Worm (Caenorhabditis elegans): ENCODE data around the gene oma-1.

The oma-1 gene

ce11 chrIV:8852194-8852593, 36.6 kb upstream of the oma-1 start, which contains the start of gene alp-1:
TSS of gene alp-1 (plus strand) at chrIV:8852494.
- TF ChIP-seq hnd-1 (tag; optimal IDR thresholded peaks at IDR 0.05) (no peak), ceh-13 (GFP tag; optimal IDR thresholded peaks at IDR 0.05) (no peak), scrt-1 (GFP tag; IDR thresholded peaks at IDR 0.05) (no peak), hmg-4 (GFP tag; optimal IDR thresholded peaks at IDR 0.05) (no peak), ets-7 (tag; optimal IDR thresholded peaks at IDR 0.05) (no peak), flt-1 (GFP tag; IDR thresholded peaks at IDR 0.05) (no peak), hmbx-1 (tag; optimal IDR thresholded peaks at IDR 0.05) (no peak), tbx-37 (GFP tag; conservative IDR thresholded peaks at IDR 0.05) (no peak), ama-1 (optimal IDR thresholded peaks at IDR 0.05) (no peak), tra-4 (tag; optimal IDR thresholded peaks at IDR 0.05) (no peak), sea-1 (GFP tag; conservative IDR thresholded peaks at IDR 0.05) (no peak), aly-1 (tag; optimal IDR thresholded peaks at IDR 0.05) (no peak), pes-1 (GFP tag; IDR thresholded peaks at IDR 0.05) (no peak), ceh-36 (tag; optimal IDR thresholded peaks at IDR 0.05) (no peak), B0310.2 (tag; optimal IDR thresholded peaks at IDR 0.05) (no peak), F13C5.2 (tag; optimal IDR thresholded peaks at IDR 0.05) (no peak), tbx-11 (GFP tag; IDR thresholded peaks at IDR 0.05) (no peak)

ce11 chrIV:8853301-8853700, 35.5 kb upstream of the oma-1 start:
- TF ChIP-seq B0310.2 (tag; optimal IDR thresholded peaks at IDR 0.05) (no peak), ets-7 (tag; optimal IDR thresholded peaks at IDR 0.05) (no peak), tbx-37 (GFP tag; conservative IDR thresholded peaks at IDR 0.05) (no peak), tbx-11 (GFP tag; IDR thresholded peaks at IDR 0.05) (no peak), ceh-36 (tag; optimal IDR thresholded peaks at IDR 0.05) (no peak), hmbx-1 (tag; optimal IDR thresholded peaks at IDR 0.05) (no peak), scrt-1 (GFP tag; IDR thresholded peaks at IDR 0.05) (no peak), pes-1 (GFP tag; IDR thresholded peaks at IDR 0.05) (no peak), ceh-13 (GFP tag; optimal IDR thresholded peaks at IDR 0.05) (no peak), hnd-1 (tag; optimal IDR thresholded peaks at IDR 0.05) (no peak), sea-1 (GFP tag; conservative IDR thresholded peaks at IDR 0.05) (no peak)

- TF ChIP-seq sea-1 (GFP tag; conservative IDR thresholded peaks at IDR 0.05), result no peak
- no peak for TF ChIP-seq ama-1 (optimal IDR thresholded peaks at IDR 0.05)
- no peak for TF ChIP-seq pes-1 (GFP tag; IDR thresholded peaks at IDR 0.05)
Observed at ce11 chrIV:8855963-8856362, 32.8 kb upstream of the oma-1 start, which contains the start of gene T11B7.5. TSS of gene T11B7.5 (minus strand) at chrIV:8856063.

- no peak for TF ChIP-seq B0310.2 (tag; optimal IDR thresholded peaks at IDR 0.05)
- no peak for TF ChIP-seq sea-1 (GFP tag; conservative IDR thresholded peaks at IDR 0.05)
- TF ChIP-seq scrt-1 (GFP tag; IDR thresholded peaks at IDR 0.05), result no peak
- TF ChIP-seq tbx-11 (GFP tag; IDR thresholded peaks at IDR 0.05), result no peak
- no peak for TF ChIP-seq hmg-4 (GFP tag; optimal IDR thresholded peaks at IDR 0.05)
- TF ChIP-seq ama-1 (optimal IDR thresholded peaks at IDR 0.05), result no peak
- TF ChIP-seq ceh-36 (tag; optimal IDR thresholded peaks at IDR 0.05), result no peak
Observed at ce11 chrIV:8864672-8865071, 24.1 kb upstream of the oma-1 start.

ce11 chrIV:8865343-8865742, 23.4 kb upstream of the oma-1 start, which contains the start of gene C09G9.1:
TSS of gene C09G9.1 (minus strand) at chrIV:8865485.
- no peak for TF ChIP-seq F13C5.2 (tag; optimal IDR thresholded peaks at IDR 0.05)
- TF ChIP-seq hmbx-1 (tag; optimal IDR thresholded peaks at IDR 0.05), result no peak
- TF ChIP-seq aly-1 (tag; optimal IDR thresholded peaks at IDR 0.05), result no peak
- TF ChIP-seq scrt-1 (GFP tag; IDR thresholded peaks at IDR 0.05), result no peak
- no peak for TF ChIP-seq B0310.2 (tag; optimal IDR thresholded peaks at IDR 0.05)
- no peak for TF ChIP-seq flt-1 (GFP tag; IDR thresholded peaks at IDR 0.05)
- no peak for TF ChIP-seq ceh-13 (GFP tag; optimal IDR thresholded peaks at IDR 0.05)
- TF ChIP-seq tbx-37 (GFP tag; conservative IDR thresholded peaks at IDR 0.05), result no peak
- no peak for TF ChIP-seq tbx-11 (GFP tag; IDR thresholded peaks at IDR 0.05)

ce11 chrIV:8866092-8866491, 22.7 kb upstream of the oma-1 start:
- TF ChIP-seq B0310.2 (tag; optimal IDR thresholded peaks at IDR 0.05) (no peak), hmbx-1 (tag; optimal IDR thresholded peaks at IDR 0.05) (no peak), scrt-1 (GFP tag; IDR thresholded peaks at IDR 0.05) (no peak), hmg-4 (GFP tag; optimal IDR thresholded peaks at IDR 0.05) (peak; percentile 30)

ce11 chrIV:8867562-8867961, 21.2 kb upstream of the oma-1 start:
- TF ChIP-seq tbx-11 (GFP tag; IDR thresholded peaks at IDR 0.05), result no peak
- no peak for TF ChIP-seq B0310.2 (tag; optimal IDR thresholded peaks at IDR 0.05)
- no peak for TF ChIP-seq flt-1 (GFP tag; IDR thresholded peaks at IDR 0.05)
- no peak for TF ChIP-seq hmg-4 (GFP tag; optimal IDR thresholded peaks at IDR 0.05)
- TF ChIP-seq F13C5.2 (tag; optimal IDR thresholded peaks at IDR 0.05), result no peak
- TF ChIP-seq pes-1 (GFP tag; IDR thresholded peaks at IDR 0.05), result no peak
- no peak for TF ChIP-seq hmbx-1 (tag; optimal IDR thresholded peaks at IDR 0.05)
- TF ChIP-seq aly-1 (tag; optimal IDR thresholded peaks at IDR 0.05), result no peak
- TF ChIP-seq sea-1 (GFP tag; conservative IDR thresholded peaks at IDR 0.05), result no peak
- TF ChIP-seq tra-4 (tag; optimal IDR thresholded peaks at IDR 0.05), result no peak
- no peak for TF ChIP-seq ceh-36 (tag; optimal IDR thresholded peaks at IDR 0.05)
- no peak for TF ChIP-seq ets-7 (tag; optimal IDR thresholded peaks at IDR 0.05)
- TF ChIP-seq ama-1 (optimal IDR thresholded peaks at IDR 0.05), result no peak
- no peak for TF ChIP-seq ceh-13 (GFP tag; optimal IDR thresholded peaks at IDR 0.05)
- TF ChIP-seq hnd-1 (tag; optimal IDR thresholded peaks at IDR 0.05), result no peak
- TF ChIP-seq scrt-1 (GFP tag; IDR thresholded peaks at IDR 0.05), result no peak
- no peak for TF ChIP-seq tbx-37 (GFP tag; conservative IDR thresholded peaks at IDR 0.05)

ce11 chrIV:8869624-8870023, 19.2 kb upstream of the oma-1 start, which contains the start of gene npp-23:
TSS of gene npp-23 (minus strand) at chrIV:8869679.
- no peak for TF ChIP-seq hmg-4 (GFP tag; optimal IDR thresholded peaks at IDR 0.05)
- no peak for TF ChIP-seq tbx-11 (GFP tag; IDR thresholded peaks at IDR 0.05)
- TF ChIP-seq ceh-36 (tag; optimal IDR thresholded peaks at IDR 0.05), result no peak
- no peak for TF ChIP-seq F13C5.2 (tag; optimal IDR thresholded peaks at IDR 0.05)
- TF ChIP-seq flt-1 (GFP tag; IDR thresholded peaks at IDR 0.05), result no peak
- no peak for TF ChIP-seq pes-1 (GFP tag; IDR thresholded peaks at IDR 0.05)
